Worm (Caenorhabditis elegans) whole organism, L4 larva: ENCODE measurements around the gene twk-22.

Experiments used
- ceh-32 ChIP-seq: sonication (generic microtip); optimal IDR thresholded peaks from 2 replicates; lab custom pipeline; 2016; ENCODE audit warnings: mild to moderate bottlenecking, missing genetic modification characterization, missing compliant biosample characterization; ENCODE audit not compliant: poor library complexity
- daf-12 ChIP-seq: fragments of 150-350 bp; optimal IDR thresholded peaks from 2 replicates; lab custom pipeline; 2014; ENCODE audit warnings: missing biosample characterization, missing genetic modification reagents, missing genetic modification characterization
- pha-4 ChIP-seq, 2 experiments: fragments of 150-350 bp in 1 of 2; fragments of 200-800 bp in 1 of 2; sonication (Bioruptor generic) in 1 of 2; IDR thresholded peaks in 1 of 2; optimal IDR thresholded peaks in 1 of 2; 2 replicates each; pipeline versions ENCODE4 v1.3.6 to Lab custom; 2014 to 2022; ENCODE audit warnings: missing genetic modification characterization in 2 of 2, missing genetic modification reagents in 2 of 2, missing biosample characterization in 1 of 2, missing compliant biosample characterization in 1 of 2

ce11 chrX:16297123-16297522 is 9.1 kb upstream of the twk-22 start:
- TF ChIP-seq daf-12 (tag; lab: Kevin White, UChicago) (no peak), ceh-32 (no peak), pha-4 (GFP tag; IDR thresholded peaks at IDR 0.05; lab: Robert Waterston, UW) (no peak), pha-4 (tag; optimal IDR thresholded peaks at IDR 0.05; lab: Kevin White, UChicago) (no peak)
